Worm (Caenorhabditis elegans) whole organism, mixed stage, embryonic: ENCODE measurements around the gene gtf-2E1.

Experiments used
- blmp-1 ChIP-seq: fragments of 150-350 bp; optimal IDR thresholded peaks from 2 replicates; lab custom pipeline; 2014; ENCODE audit warnings: missing biosample characterization, missing genetic modification characterization
- elt-1 ChIP-seq: sonication (generic microtip); optimal IDR thresholded peaks from 2 replicates; lab custom pipeline; 2017; ENCODE audit warnings: missing genetic modification characterization, mild to moderate bottlenecking, missing compliant biosample characterization, antibody characterized with exemption, moderate library complexity, borderline replicate concordance; ENCODE audit not compliant: insufficient read depth
- ham-2 ChIP-seq: fragments of 200-800 bp; sonication (Bioruptor generic); optimal IDR thresholded peaks from 2 replicates; lab custom pipeline; 2018; ENCODE audit warnings: mild to moderate bottlenecking, missing genetic modification characterization, missing compliant biosample characterization
- lsy-2 ChIP-seq: fragments of 150-350 bp; optimal IDR thresholded peaks from 2 replicates; lab custom pipeline; 2014; ENCODE audit warnings: missing biosample characterization, missing genetic modification characterization
- nhr-237 ChIP-seq: fragments of 150-350 bp; optimal IDR thresholded peaks from 2 replicates; lab custom pipeline; 2014; ENCODE audit warnings: missing biosample characterization, missing genetic modification characterization
- pha-4 ChIP-seq: fragments of 150-350 bp; optimal IDR thresholded peaks from 2 replicates; lab custom pipeline; 2018; ENCODE audit warnings: missing biosample characterization, missing genetic modification reagents, missing genetic modification characterization
- sptf-1 ChIP-seq: sonication (generic microtip); optimal IDR thresholded peaks from 2 replicates; lab custom pipeline; 2017; ENCODE audit warnings: mild to moderate bottlenecking, missing genetic modification characterization, moderate library complexity, missing compliant biosample characterization
- unc-62 ChIP-seq: fragments of 150-350 bp; optimal IDR thresholded peaks from 2 replicates; lab custom pipeline; 2014; ENCODE audit warnings: missing biosample characterization, missing genetic modification reagents, missing genetic modification characterization
- ztf-11 ChIP-seq: fragments of 150-350 bp; optimal IDR thresholded peaks from 2 replicates; lab custom pipeline; 2014; ENCODE audit warnings: missing biosample characterization, missing genetic modification characterization

DNA sequence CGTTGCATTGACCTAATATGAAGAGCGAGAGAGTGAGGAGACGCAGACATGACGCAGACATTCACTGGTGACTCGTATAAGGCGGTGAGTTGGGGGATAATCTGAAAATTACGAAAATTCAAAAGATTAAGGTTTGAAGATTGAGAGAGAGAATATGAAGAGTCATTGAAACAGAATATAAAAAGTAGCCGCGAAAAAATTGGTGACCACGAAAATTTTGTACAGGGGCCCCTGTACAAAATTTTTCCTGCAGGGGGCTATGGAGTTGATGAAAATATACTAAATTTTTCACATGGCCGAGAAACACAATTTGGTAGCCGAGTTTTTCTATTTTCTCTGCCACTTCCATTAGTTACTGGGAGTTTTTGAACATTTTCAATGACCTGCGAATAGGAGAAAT is 48.4 kb upstream of the gtf-2E1 start, which contains the start of gene cnnm-1:
- no peak for TF ChIP-seq pha-4 (tag; lab: Kevin White, UChicago)
- no peak for TF ChIP-seq blmp-1 (tag; lab: Kevin White, UChicago)
- TF ChIP-seq sptf-1 (tag; lab: Kevin White, UChicago) = no peak
- TF ChIP-seq unc-62 (GFP tag; lab: Kevin White, UChicago) = no peak
- TF ChIP-seq ztf-11 (tag; lab: Kevin White, UChicago) = no peak
- TF ChIP-seq ham-2 (GFP tag; lab: Kevin White, UChicago) = no peak
- no peak for TF ChIP-seq lsy-2 (tag; lab: Kevin White, UChicago)
- TF ChIP-seq nhr-237 (tag; lab: Kevin White, UChicago) = no peak
- TF ChIP-seq elt-1 (tag; lab: Kevin White, UChicago) = no peak
